Fruit fly (Drosophila melanogaster) whole organism, embryonic: ENCODE results near the gene CG5913.

Source experiments
- Atf3 ChIP-seq: fragments of 200-800 bp; sonication (Bioruptor generic); optimal IDR thresholded peaks from 3 replicates; lab custom pipeline; 2016; ENCODE audit warnings: missing biosample characterization, missing genetic modification characterization
- CG1024 ChIP-seq: fragments of 200-800 bp; sonication (Bioruptor generic); IDR thresholded peaks from 2 replicates; pipeline ENCODE4 v1.3.6; 2022; ENCODE audit warnings: missing biosample characterization, missing genetic modification characterization
- Deaf1 ChIP-seq: fragments of 200-800 bp; optimal IDR thresholded peaks from 3 replicates; lab custom pipeline; 2019; ENCODE audit warnings: missing biosample characterization, mild to moderate bottlenecking, missing genetic modification characterization, moderate library complexity
- HLH3B ChIP-seq: fragments of 200-800 bp; sonication (Bioruptor generic); IDR thresholded peaks from 2 replicates; pipeline ENCODE4 v1.3.6; 2022; ENCODE audit warnings: missing biosample characterization, missing genetic modification characterization
- Hr3 ChIP-seq: fragments of 200-800 bp; sonication (Bioruptor generic); optimal IDR thresholded peaks from 3 replicates; lab custom pipeline; 2016; ENCODE audit warnings: missing biosample characterization, missing genetic modification characterization
- Sox102F ChIP-seq: fragments of 200-800 bp; sonication (Bioruptor generic); optimal IDR thresholded peaks from 2 replicates; lab custom pipeline; 2018; ENCODE audit warnings: missing biosample characterization, mild to moderate bottlenecking, missing genetic modification characterization, moderate library complexity
- Xbp1 ChIP-seq: fragments of 200-800 bp; sonication (Bioruptor generic); optimal IDR thresholded peaks from 3 replicates; lab custom pipeline; 2016; ENCODE audit warnings: missing biosample characterization, mild to moderate bottlenecking, missing genetic modification characterization
- mam ChIP-seq: fragments of 200-800 bp; sonication (Bioruptor generic); optimal IDR thresholded peaks from 3 replicates; lab custom pipeline; 2016; ENCODE audit warnings: missing biosample characterization, missing genetic modification characterization
- psq ChIP-seq: fragments of 200-800 bp; sonication (Bioruptor generic); optimal IDR thresholded peaks from 2 replicates; lab custom pipeline; 2017; ENCODE audit warnings: missing biosample characterization, missing genetic modification characterization
- sc ChIP-seq, 3 experiments: fragments of >200 bp in 2 of 3; fragments of 200-800 bp in 1 of 3; sonication (Bioruptor generic) in 1 of 3; optimal IDR thresholded peaks; 2 replicates in 2 of 3; 3 replicates in 1 of 3; lab custom pipeline; 2017; ENCODE audit warnings: mild to moderate bottlenecking in 1 of 3, missing biosample characterization in 1 of 3, missing genetic modification characterization in 1 of 3, missing genetic modification reagents in 1 of 3

DNA sequence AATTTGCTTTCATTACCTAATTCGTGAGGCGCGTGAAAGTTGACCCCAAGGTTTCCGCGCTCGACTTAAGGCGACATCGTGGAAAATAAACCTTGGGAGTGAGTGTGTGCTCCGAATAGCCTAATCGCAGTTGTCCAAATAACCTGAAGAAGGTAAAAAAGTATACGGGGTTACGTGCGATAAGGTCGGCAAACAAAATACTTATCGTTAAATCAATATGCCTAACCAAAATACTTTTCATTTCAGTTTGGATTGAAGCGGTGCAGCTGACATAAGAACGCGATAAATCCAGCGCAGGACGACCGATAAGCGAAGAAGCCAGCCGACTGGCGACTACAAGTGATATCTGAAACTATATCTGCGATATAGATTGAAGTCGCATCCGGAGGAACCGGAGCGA, 8.2 kb upstream of the CG5913 start:
- TF ChIP-seq psq (GFP tag; lab: Kevin White, UChicago): no peak
- no peak for TF ChIP-seq Hr3 (GFP tag; lab: Kevin White, UChicago)
- no peak for TF ChIP-seq Sox102F
- peak; percentile 51; the same call in 1 of the 2 replicates for TF ChIP-seq CG1024 (GFP tag; lab: Robert Waterston, UW)
- TF ChIP-seq Deaf1 (tag; lab: Kevin White, UChicago): no peak
- TF ChIP-seq mam: no peak
- peak; percentile 38; the same call in 1 of the 2 replicates for TF ChIP-seq HLH3B (GFP tag; lab: Robert Waterston, UW)
- no peak for TF ChIP-seq Xbp1 (GFP tag; lab: Kevin White, UChicago)
- no peak for TF ChIP-seq Atf3 (GFP tag; lab: Kevin White, UChicago)
- no peak for TF ChIP-seq sc (optimal IDR thresholded peaks at IDR 0.05; lab: Kevin White, UChicago)
- peak; percentile 68 for TF ChIP-seq sc (GFP tag; optimal IDR thresholded peaks at IDR 0.05; lab: Kevin White, UChicago)
